Fruit fly (Drosophila melanogaster) whole organism: ENCODE results near the gene CG5815.

Experiments
- Dll ChIP-seq: fragments of >200 bp; optimal IDR thresholded peaks from 2 replicates; lab custom pipeline; 2017
- psq ChIP-seq: fragments of >200 bp; optimal IDR thresholded peaks from 2 replicates; lab custom pipeline; 2017
- usp ChIP-seq: fragments of >200 bp; optimal IDR thresholded peaks from 2 replicates; lab custom pipeline; 2017; ENCODE audit warnings: missing biosample characterization, missing genetic modification characterization, mixed read lengths

DNA sequence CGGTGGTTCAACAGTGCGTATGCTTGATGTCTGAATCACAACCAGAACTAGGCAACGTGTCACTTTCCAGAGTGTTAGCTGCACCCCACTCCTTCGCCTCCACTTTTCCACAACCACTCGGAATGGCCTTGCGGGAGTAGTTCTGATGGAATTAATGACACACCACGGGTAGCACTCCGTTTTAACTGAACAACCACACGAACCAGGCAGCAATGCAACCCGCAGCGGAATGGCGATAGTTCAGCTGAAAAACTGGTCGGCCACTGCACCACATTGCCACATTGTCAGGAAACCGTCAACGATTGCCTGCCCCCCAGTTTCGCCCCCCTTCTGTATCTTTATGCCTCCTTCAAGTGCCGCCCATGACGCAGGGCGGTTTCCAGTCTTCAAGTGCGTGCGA lies 24.8 kb upstream of the CG5815 start, which contains the start of gene Cpr97Ea:
- TF ChIP-seq usp (GFP tag; lab: Kevin White, UChicago) (no peak), psq (lab: Kevin White, UChicago) (no peak), Dll (no peak)
